Fruit fly (Drosophila melanogaster) whole organism, adult: Measurements from ENCODE around the gene et.
A peak's percentile ranks its signal among the peaks of the same experiment; 100 is the strongest.

Experiments used
- CG11617 ChIP-seq: fragments of 200-800 bp; sonication (Bioruptor generic); optimal IDR thresholded peaks from 2 replicates; lab custom pipeline; 2017; ENCODE audit warnings: mild to moderate bottlenecking, missing biosample characterization, missing genetic modification reagents, missing genetic modification characterization
- CG12768 ChIP-seq: fragments of 200-800 bp; sonication (Bioruptor generic); optimal IDR thresholded peaks from 2 replicates; lab custom pipeline; 2017; ENCODE audit warnings: missing biosample characterization, missing genetic modification characterization, mild to moderate bottlenecking, moderate library complexity, missing genetic modification reagents
- CG14711 ChIP-seq: fragments of 200-800 bp; sonication (Bioruptor generic); optimal IDR thresholded peaks from 2 replicates; lab custom pipeline; 2018; ENCODE audit warnings: missing biosample characterization, mild to moderate bottlenecking, missing genetic modification characterization, moderate library complexity
- CG1620 ChIP-seq: fragments of 200-800 bp; sonication (Bioruptor generic); optimal IDR thresholded peaks from 2 replicates; lab custom pipeline; 2016; ENCODE audit warnings: missing biosample characterization, missing genetic modification characterization
- CG33017 ChIP-seq: fragments of 200-800 bp; sonication (Bioruptor generic); optimal IDR thresholded peaks from 2 replicates; lab custom pipeline; 2018; ENCODE audit warnings: missing biosample characterization, mild to moderate bottlenecking, missing genetic modification characterization, moderate library complexity
- CG5204 ChIP-seq: fragments of 200-800 bp; sonication (Bioruptor generic); optimal IDR thresholded peaks from 2 replicates; lab custom pipeline; 2016; ENCODE audit warnings: missing biosample characterization, missing genetic modification characterization
- CG7045 ChIP-seq: fragments of 200-800 bp; sonication (Bioruptor generic); optimal IDR thresholded peaks from 2 replicates; lab custom pipeline; 2017; ENCODE audit warnings: missing biosample characterization, mild to moderate bottlenecking, missing genetic modification characterization
- CG7101 ChIP-seq: fragments of 200-800 bp; sonication (Bioruptor generic); optimal IDR thresholded peaks from 2 replicates; lab custom pipeline; 2018; ENCODE audit warnings: missing biosample characterization, mild to moderate bottlenecking, missing genetic modification characterization, moderate library complexity
- Clk ChIP-seq: fragments of 200-800 bp; sonication (Bioruptor generic); optimal IDR thresholded peaks from 2 replicates; lab custom pipeline; 2017; ENCODE audit warnings: missing biosample characterization, missing genetic modification characterization
- Crg-1 ChIP-seq: fragments of 200-800 bp; sonication (Bioruptor generic); optimal IDR thresholded peaks from 2 replicates; lab custom pipeline; 2016; ENCODE audit warnings: missing biosample characterization, missing genetic modification characterization
- Hr96 ChIP-seq: fragments of 200-800 bp; sonication (Bioruptor generic); optimal IDR thresholded peaks from 2 replicates; lab custom pipeline; 2016; ENCODE audit warnings: missing biosample characterization, missing genetic modification characterization
- Mnt ChIP-seq: fragments of 200-800 bp; sonication (Bioruptor generic); optimal IDR thresholded peaks from 2 replicates; lab custom pipeline; 2016; ENCODE audit warnings: missing biosample characterization, mild to moderate bottlenecking, missing genetic modification characterization
- bab1 ChIP-seq: fragments of 200-800 bp; sonication (Bioruptor generic); optimal IDR thresholded peaks from 3 replicates; lab custom pipeline; 2019; ENCODE audit warnings: missing biosample characterization, mild to moderate bottlenecking, missing genetic modification characterization, moderate library complexity
- cic ChIP-seq: fragments of 200-800 bp; sonication (Bioruptor generic); optimal IDR thresholded peaks from 2 replicates; lab custom pipeline; 2017; ENCODE audit warnings: missing biosample characterization, mild to moderate bottlenecking, missing genetic modification characterization, moderate library complexity
- cnc ChIP-seq, 2 experiments: fragments of >200 bp; optimal IDR thresholded peaks; 2 replicates each; lab custom pipeline; 2017
- kay ChIP-seq: fragments of 200-800 bp; sonication (Bioruptor generic); peaks from one replicate; lab custom pipeline; 2016; ENCODE audit warnings: missing biosample characterization, missing genetic modification characterization, borderline replicate concordance
- ovo ChIP-seq: fragments of 200-800 bp; sonication (Bioruptor generic); optimal IDR thresholded peaks from 2 replicates; lab custom pipeline; 2016; ENCODE audit warnings: missing biosample characterization, missing genetic modification characterization
- pad ChIP-seq: fragments of 200-800 bp; sonication (Bioruptor generic); optimal IDR thresholded peaks from 3 replicates; lab custom pipeline; 2017; ENCODE audit warnings: missing biosample characterization, missing genetic modification characterization, mild to moderate bottlenecking, moderate library complexity, missing genetic modification reagents
- tj ChIP-seq: fragments of 200-800 bp; sonication (Bioruptor generic); optimal IDR thresholded peaks from 3 replicates; lab custom pipeline; 2017; ENCODE audit warnings: missing biosample characterization, mild to moderate bottlenecking, missing genetic modification characterization, moderate library complexity

et gene

dm6 chrX:19663859-19664728, 11.6 kb downstream of the et start, which contains the start of the genes CG14223 and Ssu72:
Gene CG14223 (minus strand): TSS chrX:19663971.
Gene Ssu72 (plus strand): TSS chrX:19664561.
- TF ChIP-seq Hr96 (GFP tag; lab: Kevin White, UChicago) (peak; percentile 23), CG1620 (peak; percentile 69), Mnt (GFP tag; lab: Kevin White, UChicago) (peak; percentile 47), CG5204 (GFP tag; lab: Kevin White, UChicago) (peak; percentile 42), Crg-1 (GFP tag; lab: Kevin White, UChicago) (peak; percentile 4), cic (GFP tag; lab: Kevin White, UChicago) (no peak), CG7101 (tag; lab: Kevin White, UChicago) (peak; percentile 22), ovo (GFP tag; lab: Kevin White, UChicago) (no peak)

- TF ChIP-seq CG14711 (tag; lab: Kevin White, UChicago) (no peak), CG5204 (GFP tag; lab: Kevin White, UChicago) (peak; percentile 50), tj (peak; percentile 17), ovo (GFP tag; lab: Kevin White, UChicago) (peak; percentile 19), Crg-1 (GFP tag; lab: Kevin White, UChicago) (no peak), CG11617 (GFP tag; lab: Kevin White, UChicago) (peak; percentile 60), CG33017 (tag; lab: Kevin White, UChicago) (no peak), pad (GFP tag; lab: Kevin White, UChicago) (peak; percentile 8), CG7045 (GFP tag; lab: Kevin White, UChicago) (peak; percentile 17), CG7101 (tag; lab: Kevin White, UChicago) (peak; percentile 47), kay (GFP tag; lab: Kevin White, UChicago) (no peak)
These were observed 12.4 kb downstream of the et start for dm6 chrX:19663196-19663858.

DNA sequence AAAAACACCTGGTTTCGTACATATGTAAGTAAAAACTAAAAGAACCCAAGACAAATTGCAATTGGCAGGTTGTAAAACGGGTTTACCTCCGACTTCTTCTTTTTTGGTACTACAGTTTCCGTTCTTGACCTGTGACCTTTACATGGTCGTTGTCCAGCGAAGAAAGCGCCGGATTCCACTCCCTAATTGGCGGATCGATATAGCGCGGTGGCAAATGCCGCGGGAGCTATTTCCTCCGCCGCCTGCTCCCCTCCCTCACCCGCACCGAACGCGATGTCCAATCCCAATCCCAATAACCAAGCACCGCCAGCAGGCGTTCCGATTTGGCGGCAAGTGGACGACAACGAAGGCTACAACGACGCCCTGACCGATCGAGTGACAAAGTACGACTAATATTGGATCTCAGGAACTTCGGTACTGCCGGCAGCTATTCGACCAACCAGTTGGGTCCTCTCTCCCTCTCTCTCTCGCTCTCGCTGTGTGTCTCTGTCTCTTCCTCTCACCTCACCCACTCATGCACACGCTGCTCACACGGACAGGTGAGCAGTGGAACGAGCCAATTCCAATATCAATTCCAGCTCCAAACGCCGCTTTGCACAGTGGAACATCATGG, 13.0 kb downstream of the et start:
- TF ChIP-seq CG12768 (GFP tag; lab: Kevin White, UChicago), result peak; percentile 1
- TF ChIP-seq ovo (GFP tag; lab: Kevin White, UChicago), result no peak
- no peak for TF ChIP-seq Clk (GFP tag; lab: Kevin White, UChicago)
- TF ChIP-seq cic (GFP tag; lab: Kevin White, UChicago), result no peak
- TF ChIP-seq CG7045 (GFP tag; lab: Kevin White, UChicago), result no peak
- peak; percentile 29 for TF ChIP-seq CG1620
- TF ChIP-seq bab1 (GFP tag; lab: Kevin White, UChicago), result peak; percentile 40

dm6 chrX:19651757-19652419, 23.8 kb downstream of the et start, which contains the start of the genes Ranbp21 and Elys:
Gene Ranbp21 (minus strand): TSS chrX:19652269.
Gene Elys (plus strand): TSS chrX:19652305.
- TF ChIP-seq ovo (GFP tag; lab: Kevin White, UChicago), result peak; percentile 87
- TF ChIP-seq pad (GFP tag; lab: Kevin White, UChicago), result peak; percentile 71
- peak; percentile 53 for TF ChIP-seq tj
- no peak for TF ChIP-seq CG5204 (GFP tag; lab: Kevin White, UChicago)
- peak; percentile 66 for TF ChIP-seq Mnt (GFP tag; lab: Kevin White, UChicago)
- TF ChIP-seq CG11617 (GFP tag; lab: Kevin White, UChicago), result peak; percentile 55
- no peak for TF ChIP-seq CG33017 (tag; lab: Kevin White, UChicago)
- TF ChIP-seq cnc (optimal IDR thresholded peaks at IDR 0.05; lab: Kevin White, UChicago), result no peak
- TF ChIP-seq CG7101 (tag; lab: Kevin White, UChicago), result peak; percentile 58
- peak; percentile 21 for TF ChIP-seq CG12768 (GFP tag; lab: Kevin White, UChicago)
- TF ChIP-seq Crg-1 (GFP tag; lab: Kevin White, UChicago), result peak; percentile 56
- peak; percentile 93 for TF ChIP-seq CG14711 (tag; lab: Kevin White, UChicago)
- no peak for TF ChIP-seq CG7045 (GFP tag; lab: Kevin White, UChicago)
- peak; percentile 3 for TF ChIP-seq Clk (GFP tag; lab: Kevin White, UChicago)
- peak; percentile 81 for TF ChIP-seq CG1620

DNA sequence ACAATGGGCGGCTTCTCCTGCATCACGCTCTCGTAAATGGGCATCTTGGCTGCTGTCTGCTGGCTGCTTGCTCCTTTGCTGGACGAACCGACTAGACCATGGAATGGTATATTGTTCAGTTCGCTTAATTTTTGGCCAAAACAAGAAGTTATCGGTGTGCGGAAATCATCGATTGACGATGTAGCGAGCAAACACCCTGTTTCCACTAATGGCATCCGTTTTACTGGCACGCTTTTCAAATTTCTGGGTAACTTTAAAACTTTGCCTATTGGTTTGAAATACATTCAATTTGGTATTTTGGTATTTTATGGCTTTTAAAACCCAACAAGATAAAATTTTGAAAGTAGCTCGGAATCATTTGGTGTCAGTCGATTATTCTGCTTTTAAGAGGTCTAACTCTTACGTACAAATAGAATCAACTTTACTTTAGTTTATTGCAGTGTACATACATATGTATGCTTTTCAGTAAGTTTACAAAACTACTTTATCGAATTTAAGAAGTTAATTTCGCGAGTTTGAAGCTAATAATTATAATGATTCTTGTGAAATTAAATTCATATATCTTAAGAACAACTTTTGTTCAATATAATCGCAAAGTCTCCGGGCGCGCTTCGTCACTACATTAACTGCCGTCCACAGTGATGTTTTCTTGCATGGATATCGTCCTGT, 29.7 kb downstream of the et start, which contains the start of gene Arp10:
TSS of gene Arp10 (minus strand) at position 304 of the 669 bp plus-strand sequence.
- TF ChIP-seq CG5204 (GFP tag; lab: Kevin White, UChicago) (no peak), CG33017 (tag; lab: Kevin White, UChicago) (peak; percentile 36), bab1 (GFP tag; lab: Kevin White, UChicago) (peak; percentile 15)
